Fruit fly (Drosophila melanogaster): ENCODE measurements around the gene CG42729.
A peak's percentile ranks its signal among the peaks of the same experiment; 100 is the strongest.

CG42729 gene

DNA sequence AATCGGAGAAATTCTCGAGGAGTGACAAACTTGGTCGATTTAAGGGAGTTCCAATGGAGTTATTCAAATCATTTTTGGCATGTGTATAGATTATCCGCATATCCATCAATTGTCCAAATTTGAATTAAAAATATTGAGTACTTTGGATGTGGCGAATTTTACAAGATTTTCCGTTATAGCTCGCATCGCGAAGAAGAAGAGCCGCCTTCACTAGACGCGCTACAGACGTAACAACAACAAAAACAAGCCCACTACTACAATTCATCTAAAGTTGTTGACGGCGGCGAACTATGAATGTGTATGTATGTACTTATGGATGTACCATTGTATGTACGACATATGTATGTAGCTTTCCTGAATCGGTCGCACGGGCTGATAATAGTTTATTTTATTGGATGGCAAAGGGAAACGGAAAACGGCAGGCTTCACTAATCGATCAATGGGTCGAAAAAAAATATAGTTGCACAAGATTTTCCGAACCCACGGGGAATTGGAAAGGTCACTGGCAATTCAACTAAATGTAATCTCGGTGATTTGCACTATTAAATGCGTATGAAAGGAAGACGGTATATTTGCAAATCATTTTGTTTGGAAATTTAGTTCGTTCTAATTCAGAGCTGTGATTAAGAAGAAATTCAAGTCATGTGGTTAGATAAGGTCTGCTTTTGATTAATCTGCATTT, 12.4 kb downstream of the CG42729 start (continued):
- no peak for TF ChIP-seq CG5245 (GFP tag; optimal IDR thresholded peaks at IDR 0.05)
- no peak for TF ChIP-seq CG6175 (GFP tag; IDR thresholded peaks at IDR 0.05)
- no peak for TF ChIP-seq CG11504 (tag; optimal IDR thresholded peaks at IDR 0.05)
- no peak for TF ChIP-seq Atf3 (GFP tag; optimal IDR thresholded peaks at IDR 0.05)
- TF ChIP-seq btn (GFP tag; optimal IDR thresholded peaks at IDR 0.05) = no peak
- no peak for TF ChIP-seq CG18764 (GFP tag; optimal IDR thresholded peaks at IDR 0.05)
- no peak for TF ChIP-seq Optix (GFP tag; IDR thresholded peaks at IDR 0.05)
- peak in 1 of 2 experiments; percentile 67 for TF ChIP-seq Hr78 (GFP tag; optimal IDR thresholded peaks at IDR 0.05)
- TF ChIP-seq sob (GFP tag; IDR thresholded peaks at IDR 0.05) = no peak
- no peak for TF ChIP-seq gcm2 (GFP tag; optimal IDR thresholded peaks at IDR 0.05)
- TF ChIP-seq sima (GFP tag; optimal IDR thresholded peaks at IDR 0.05) = no peak
- peak; percentile 17 for TF ChIP-seq cg (GFP tag; optimal IDR thresholded peaks at IDR 0.05)
- TF ChIP-seq Eip74EF (GFP tag; optimal IDR thresholded peaks at IDR 0.05) = no peak
- no peak for TF ChIP-seq CG7839 (tag; optimal IDR thresholded peaks at IDR 0.05)
- no peak for TF ChIP-seq h (optimal IDR thresholded peaks at IDR 0.05)
- TF ChIP-seq Med (GFP tag) = peak; percentile 77
- no peak for TF ChIP-seq CG16863 (GFP tag; optimal IDR thresholded peaks at IDR 0.05)
- TF ChIP-seq bcd (GFP tag; optimal IDR thresholded peaks at IDR 0.05) = no peak
- TF ChIP-seq kni (GFP tag; optimal IDR thresholded peaks at IDR 0.05) = no peak
- TF ChIP-seq dpn (GFP tag; optimal IDR thresholded peaks at IDR 0.05) = no peak
- TF ChIP-seq Hey (tag; optimal IDR thresholded peaks at IDR 0.05) = no peak
- TF ChIP-seq CG18599 (GFP tag; optimal IDR thresholded peaks at IDR 0.05) = no peak
- no peak for TF ChIP-seq CG9817 (tag; optimal IDR thresholded peaks at IDR 0.05)
- TF ChIP-seq dan (GFP tag; IDR thresholded peaks at IDR 0.05) = no peak
- no peak for TF ChIP-seq TFAM (GFP tag; optimal IDR thresholded peaks at IDR 0.05)
- TF ChIP-seq eyg (GFP tag; optimal IDR thresholded peaks at IDR 0.05) = no peak
- TF ChIP-seq hkb (optimal IDR thresholded peaks at IDR 0.05) = no peak
- TF ChIP-seq hkb (GFP tag; IDR thresholded peaks at IDR 0.05) = peak; percentile 10; the same call in 1 of the 2 replicates
- no peak for TF ChIP-seq grn (GFP tag; optimal IDR thresholded peaks at IDR 0.05)
- no peak for TF ChIP-seq CG13296 (GFP tag; optimal IDR thresholded peaks at IDR 0.05)
- TF ChIP-seq inv (GFP tag; IDR thresholded peaks at IDR 0.05; ENCODE audit: partially characterized antibody) = no peak
- no peak for TF ChIP-seq CG6654 (GFP tag; optimal IDR thresholded peaks at IDR 0.05)
- TF ChIP-seq CG18011 (GFP tag; optimal IDR thresholded peaks at IDR 0.05) = no peak
- TF ChIP-seq Hmr (GFP tag; optimal IDR thresholded peaks at IDR 0.05) = no peak
- no peak for TF ChIP-seq br (optimal IDR thresholded peaks at IDR 0.05)
- no peak for TF ChIP-seq nerfin-1 (tag; optimal IDR thresholded peaks at IDR 0.05)
- no peak for TF ChIP-seq CG8281 (tag; optimal IDR thresholded peaks at IDR 0.05)
- TF ChIP-seq CG1024 (GFP tag; IDR thresholded peaks at IDR 0.05) = no peak
- TF ChIP-seq Pdp1 (GFP tag; optimal IDR thresholded peaks at IDR 0.05) = peak in 1 of 2 experiments; percentile 43
- TF ChIP-seq tin (GFP tag; optimal IDR thresholded peaks at IDR 0.05) = no peak
- TF ChIP-seq CG4424 (GFP tag; optimal IDR thresholded peaks at IDR 0.05) = no peak
- no peak for TF ChIP-seq Trl (optimal IDR thresholded peaks at IDR 0.05)
- TF ChIP-seq Trl (GFP tag; optimal IDR thresholded peaks at IDR 0.05) = no peak
- no peak for TF ChIP-seq Adf1 (GFP tag; IDR thresholded peaks at IDR 0.05)
- TF ChIP-seq ATbp (GFP tag; optimal IDR thresholded peaks at IDR 0.05) = no peak
- no peak for TF ChIP-seq HLHmδ (GFP tag; optimal IDR thresholded peaks at IDR 0.05)
- TF ChIP-seq CG7556 (GFP tag; optimal IDR thresholded peaks at IDR 0.05) = no peak
- TF ChIP-seq hth (optimal IDR thresholded peaks at IDR 0.05) = no peak
- no peak for TF ChIP-seq gce (GFP tag; IDR thresholded peaks at IDR 0.05)
- peak; percentile 24 for TF ChIP-seq Hand (GFP tag; optimal IDR thresholded peaks at IDR 0.05)
- no peak for TF ChIP-seq Scr (GFP tag; IDR thresholded peaks at IDR 0.05; ENCODE audit: partially characterized antibody)

Measured in whole organism, embryonic.